Fruit fly (Drosophila melanogaster): ENCODE measurements around the gene CG17270.

DNA sequence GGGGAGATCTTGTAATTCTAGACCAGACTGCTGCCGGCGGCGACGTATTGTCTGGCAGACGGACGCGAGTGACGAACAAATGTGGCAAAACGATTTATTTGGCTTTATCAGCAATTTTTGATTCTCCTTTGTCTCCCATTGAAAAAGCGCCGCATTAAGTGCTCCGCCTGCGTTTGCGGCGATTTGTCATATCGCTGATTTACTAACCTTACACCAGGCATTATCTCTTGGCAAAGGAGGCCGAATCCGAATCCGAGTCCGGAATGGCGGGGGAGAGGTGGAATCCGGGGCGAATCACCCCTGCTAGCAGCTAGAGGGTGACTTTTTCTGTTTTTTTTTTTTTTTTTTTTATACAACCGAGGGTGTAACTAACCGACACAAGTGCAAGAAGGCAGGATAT lies 30.2 kb downstream of the CG17270 start:
- no peak for TF ChIP-seq fru (GFP tag; optimal IDR thresholded peaks at IDR 0.05)
- no peak for TF ChIP-seq dl (GFP tag; optimal IDR thresholded peaks at IDR 0.05; ENCODE audit: insufficient read depth in 1 of 2, partially characterized antibody in 2 of 2)
- TF ChIP-seq Jra (GFP tag; optimal IDR thresholded peaks at IDR 0.05): no peak
- no peak for TF ChIP-seq ey (GFP tag; optimal IDR thresholded peaks at IDR 0.05)
- no peak for TF ChIP-seq CG32264 (GFP tag; optimal IDR thresholded peaks at IDR 0.05)
- TF ChIP-seq sage (GFP tag; optimal IDR thresholded peaks at IDR 0.05): no peak
- TF ChIP-seq rgr (GFP tag; optimal IDR thresholded peaks at IDR 0.05): no peak
- TF ChIP-seq sv (GFP tag; optimal IDR thresholded peaks at IDR 0.05): no peak
- no peak for TF ChIP-seq psq (GFP tag; optimal IDR thresholded peaks at IDR 0.05)
- no peak for TF ChIP-seq usp (GFP tag; optimal IDR thresholded peaks at IDR 0.05)
- TF ChIP-seq woc (GFP tag; optimal IDR thresholded peaks at IDR 0.05): no peak
- TF ChIP-seq pan (optimal IDR thresholded peaks at IDR 0.05): no peak
- no peak for TF ChIP-seq lola (GFP tag; optimal IDR thresholded peaks at IDR 0.05)

Data from whole organism, wandering third instar larva.